Fruit fly (Drosophila melanogaster) S2 (cell line): ENCODE data around the gene CG17571.

Experiments
- CG8478 ChIP-seq: fragments of >200 bp; optimal IDR thresholded peaks from 2 replicates; lab custom pipeline; 2018
- CTCF ChIP-seq, 2 experiments: fragments of >200 bp; optimal IDR thresholded peaks; 2 replicates each; lab custom pipeline; 2018

CG17571 gene

DNA sequence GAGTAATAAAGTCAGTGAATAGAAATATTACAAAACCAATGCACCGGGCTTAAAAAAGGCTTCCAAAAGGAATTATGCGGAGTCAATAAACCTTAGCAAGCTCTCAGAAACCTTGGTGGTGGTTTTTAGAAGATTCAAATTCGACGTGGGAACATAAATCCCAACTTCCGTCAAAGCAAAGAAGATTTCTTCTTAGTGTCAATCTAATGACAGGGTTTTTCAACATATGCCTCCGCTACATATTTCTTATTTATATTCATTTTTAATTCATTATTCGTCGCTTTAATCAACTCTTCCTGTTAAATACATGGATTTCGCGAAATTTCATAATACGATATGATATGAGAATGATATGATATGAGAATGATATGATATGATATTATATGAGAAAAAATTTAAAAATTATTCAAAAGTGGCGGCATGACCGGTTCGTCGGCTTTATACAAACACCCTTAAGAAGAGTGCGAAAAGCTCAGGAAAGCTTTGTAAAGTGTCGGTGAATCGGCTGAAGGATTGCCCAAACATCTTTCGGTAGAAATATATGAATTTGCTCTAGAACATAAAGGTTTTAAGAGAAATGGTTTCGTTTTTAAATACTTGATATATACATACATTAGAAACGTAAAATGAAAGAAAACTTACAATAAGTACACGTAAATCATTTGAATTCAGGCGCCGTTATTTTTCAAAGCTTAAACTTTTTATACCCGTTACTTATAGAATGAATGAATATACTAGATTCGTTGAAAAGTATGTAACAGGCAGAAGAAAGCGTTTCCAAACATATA is 33.9 kb downstream of the CG17571 start:
- TF ChIP-seq CG8478 (lab: Kevin White, UChicago) (no peak), CTCF (optimal IDR thresholded peaks at IDR 0.05; lab: Kevin White, UChicago) (no peak)
